Worm (Caenorhabditis elegans): ENCODE data around the gene lin-54.

DNA sequence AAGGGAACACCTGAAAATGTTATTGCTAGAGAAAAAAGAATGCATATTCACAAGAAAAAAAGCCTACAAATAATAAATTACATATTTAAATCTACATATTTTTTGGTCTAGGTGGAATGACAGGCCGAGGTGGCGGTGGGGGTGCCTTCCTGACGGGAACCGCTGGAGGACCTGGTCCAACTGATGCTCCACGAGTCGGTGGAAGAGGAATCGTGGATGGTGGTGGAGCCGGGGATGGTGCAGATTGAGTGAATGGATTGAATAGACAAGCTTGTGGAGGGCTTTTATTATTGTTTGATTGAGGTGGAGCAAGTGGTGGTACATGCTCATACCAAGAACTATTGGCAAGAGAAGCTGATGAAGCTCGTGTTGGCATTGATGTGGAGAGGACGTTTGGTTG is 20.9 kb downstream of the lin-54 start:
- no peak for TF ChIP-seq tbx-37 (GFP tag; conservative IDR thresholded peaks at IDR 0.05)
- TF ChIP-seq tbx-11 (GFP tag; IDR thresholded peaks at IDR 0.05) = no peak
- no peak for TF ChIP-seq hnd-1 (tag; optimal IDR thresholded peaks at IDR 0.05)
- no peak for TF ChIP-seq ama-1 (optimal IDR thresholded peaks at IDR 0.05)

All from whole organism, early embryonic.